Worm (Caenorhabditis elegans): ENCODE data around the gene F32A5.4.

DNA sequence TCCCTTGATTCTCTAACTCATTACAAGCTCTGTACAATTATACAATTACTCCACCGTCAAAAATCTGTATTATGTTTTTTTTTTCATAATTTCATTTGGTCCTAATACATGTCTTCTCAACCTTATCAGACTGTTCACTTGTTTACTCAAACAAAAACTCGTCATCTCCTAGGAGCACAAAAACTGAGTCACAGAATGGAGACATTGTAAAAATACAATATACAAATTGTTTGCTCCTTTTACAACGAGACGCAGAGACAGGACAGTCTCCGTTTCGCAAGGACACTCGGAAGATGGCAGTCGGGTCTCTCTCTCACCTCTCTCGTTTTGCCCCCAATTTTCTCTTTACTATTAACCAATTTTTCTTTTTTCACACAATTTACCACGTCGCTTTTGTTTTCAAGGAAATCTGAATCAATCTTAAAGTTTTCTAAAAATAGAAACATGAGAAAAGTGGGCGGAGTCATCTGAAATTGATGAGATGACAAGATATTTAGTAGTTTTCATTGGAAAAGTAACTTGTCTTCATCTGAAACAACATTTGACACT, 26.7 kb downstream of the F32A5.4 start, which contains the start of gene F32A5.8:
- no peak for TF ChIP-seq ceh-39 (tag; optimal IDR thresholded peaks at IDR 0.05)
- no peak for TF ChIP-seq nhr-2 (tag; optimal IDR thresholded peaks at IDR 0.05)
- no peak for TF ChIP-seq ceh-43 (GFP tag; optimal IDR thresholded peaks at IDR 0.05)
- TF ChIP-seq ces-1 (GFP tag; optimal IDR thresholded peaks at IDR 0.05) = no peak
- no peak for TF ChIP-seq elt-3 (tag; optimal IDR thresholded peaks at IDR 0.05)
- TF ChIP-seq M03D4.4 (tag; optimal IDR thresholded peaks at IDR 0.05) = no peak
- TF ChIP-seq unc-39 (tag; optimal IDR thresholded peaks at IDR 0.05) = no peak
- no peak for TF ChIP-seq nhr-28 (tag; optimal IDR thresholded peaks at IDR 0.05)
- no peak for TF ChIP-seq lsy-2 (tag; optimal IDR thresholded peaks at IDR 0.05)
- TF ChIP-seq nhr-76 (tag; optimal IDR thresholded peaks at IDR 0.05) = no peak
- TF ChIP-seq ceh-83 (GFP tag; optimal IDR thresholded peaks at IDR 0.05) = no peak
- no peak for TF ChIP-seq sem-2 (GFP tag; optimal IDR thresholded peaks at IDR 0.05)
- no peak for TF ChIP-seq blmp-1 (tag; optimal IDR thresholded peaks at IDR 0.05)

Data from whole organism, mixed stage, embryonic.